Fruit fly (Drosophila melanogaster): ENCODE results near the gene Gr94a.
A peak's percentile ranks its signal among the peaks of the same experiment; 100 is the strongest.

Gr94a gene

DNA sequence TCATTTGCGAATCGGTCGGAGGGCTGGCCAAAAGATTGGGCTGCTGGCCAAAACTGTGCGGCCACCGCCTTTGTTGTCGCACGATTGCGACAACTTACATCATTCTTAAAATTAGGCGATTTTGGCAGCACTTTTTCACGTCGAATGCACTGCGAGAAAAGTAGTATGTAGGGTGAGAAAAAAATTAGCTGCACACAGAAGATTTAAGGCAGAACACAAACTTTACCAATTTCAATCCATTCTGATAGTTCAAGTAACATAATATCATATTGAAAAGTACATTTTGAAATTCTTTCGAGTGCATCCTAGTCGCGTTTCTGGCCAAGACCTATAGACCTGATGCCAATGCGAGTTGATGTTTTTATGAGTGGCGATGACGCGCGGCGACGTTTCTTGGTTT, 23.0 kb upstream of the Gr94a start (continued):
- TF ChIP-seq CG6813 (GFP tag; optimal IDR thresholded peaks at IDR 0.05) (no peak), HmgZ (tag; optimal IDR thresholded peaks at IDR 0.05) (peak; percentile 15), CG12299 (tag; optimal IDR thresholded peaks at IDR 0.05) (no peak), luna (GFP tag; optimal IDR thresholded peaks at IDR 0.05) (peak; percentile 54), CG18262 (tag; optimal IDR thresholded peaks at IDR 0.05) (no peak), GATAe (GFP tag; conservative IDR thresholded peaks at IDR 0.05) (peak; percentile 11; the same call in 1 of the 2 replicates), CG10147 (GFP tag; optimal IDR thresholded peaks at IDR 0.05) (no peak), Max (GFP tag; optimal IDR thresholded peaks at IDR 0.05) (no peak), Blimp-1 (GFP tag; optimal IDR thresholded peaks at IDR 0.05) (peak; percentile 16), HHEX (GFP tag; optimal IDR thresholded peaks at IDR 0.05) (peak; percentile 26), Sry-β (GFP tag; optimal IDR thresholded peaks at IDR 0.05) (no peak), CG6683 (GFP tag; optimal IDR thresholded peaks at IDR 0.05) (no peak), CG10959 (GFP tag; IDR thresholded peaks at IDR 0.05) (no peak), MBD-R2 (GFP tag; IDR thresholded peaks at IDR 0.05) (peak; percentile 33; the same call in 1 of the 2 replicates), exex (tag; optimal IDR thresholded peaks at IDR 0.05) (no peak), so (GFP tag; IDR thresholded peaks at IDR 0.05) (0 out of 3 replicates have a peak, but pooled peaks have one; percentile 32), CG16813 (GFP tag; IDR thresholded peaks at IDR 0.05; ENCODE audit: partially characterized antibody) (no peak), hkb (optimal IDR thresholded peaks at IDR 0.05) (no peak), hkb (GFP tag; IDR thresholded peaks at IDR 0.05) (no peak), slou (GFP tag; optimal IDR thresholded peaks at IDR 0.05) (no peak), NC2β (GFP tag; optimal IDR thresholded peaks at IDR 0.05) (no peak), cato (GFP tag; optimal IDR thresholded peaks at IDR 0.05; ENCODE audit: borderline replicate concordance) (no peak), Nf-YC (tag; optimal IDR thresholded peaks at IDR 0.05) (no peak), Nf-YA (GFP tag; IDR thresholded peaks at IDR 0.05) (no peak), CG18599 (GFP tag; optimal IDR thresholded peaks at IDR 0.05) (peak; percentile 43), ac (GFP tag; optimal IDR thresholded peaks at IDR 0.05) (no peak), MESR4 (GFP tag; optimal IDR thresholded peaks at IDR 0.05) (no peak), CG31441 (GFP tag; IDR thresholded peaks at IDR 0.05) (0 out of 2 replicates have a peak, but pooled peaks have one; percentile 34), Bteb2 (GFP tag; optimal IDR thresholded peaks at IDR 0.05) (peak; percentile 43), CG5180 (GFP tag; optimal IDR thresholded peaks at IDR 0.05) (no peak), CG11247 (GFP tag; IDR thresholded peaks at IDR 0.05) (peak; percentile 67), Tbp (GFP tag; optimal IDR thresholded peaks at IDR 0.05) (no peak), CG12104 (GFP tag; optimal IDR thresholded peaks at IDR 0.05) (peak; percentile 37), emc (GFP tag; optimal IDR thresholded peaks at IDR 0.05) (peak; percentile 20), insv (GFP tag; optimal IDR thresholded peaks at IDR 0.05) (no peak), CG1647 (GFP tag; optimal IDR thresholded peaks at IDR 0.05) (peak; percentile 18), ham (GFP tag; IDR thresholded peaks at IDR 0.05) (no peak), Dbx (GFP tag; IDR thresholded peaks at IDR 0.05) (no peak; the same call in 1 of the 3 replicates), pan (optimal IDR thresholded peaks at IDR 0.05) (no peak), pan (GFP tag; optimal IDR thresholded peaks at IDR 0.05 in 1 of 2, IDR thresholded peaks at IDR 0.05 in 1 of 2) (peak in 1 of 2 experiments; percentile 70), CG8765 (GFP tag; IDR thresholded peaks at IDR 0.05) (peak; percentile 37; the same call in 1 of the 2 replicates), CG17612 (GFP tag; IDR thresholded peaks at IDR 0.05) (no peak), D19B (GFP tag; optimal IDR thresholded peaks at IDR 0.05) (peak; percentile 40), CG8281 (tag; optimal IDR thresholded peaks at IDR 0.05) (no peak), stc (GFP tag; IDR thresholded peaks at IDR 0.05) (peak; percentile 48; the same call in 1 of the 2 replicates), CG14441 (GFP tag; IDR thresholded peaks at IDR 0.05) (peak; percentile 68), pb (GFP tag; optimal IDR thresholded peaks at IDR 0.05) (no peak), toy (GFP tag; IDR thresholded peaks at IDR 0.05) (peak; percentile 32; the same call in 1 of the 2 replicates), CG16863 (GFP tag; optimal IDR thresholded peaks at IDR 0.05) (peak; percentile 32), Atf6 (GFP tag; IDR thresholded peaks at IDR 0.05) (peak; percentile 69), zen2 (GFP tag; IDR thresholded peaks at IDR 0.05; ENCODE audit: partially characterized antibody) (no peak)

All from whole organism, embryonic.